Worm (Caenorhabditis elegans) whole organism, late embryonic: ENCODE measurements around the gene hsp-60.

Experiments
- eyg-1 ChIP-seq: sonication (generic microtip); optimal IDR thresholded peaks from 2 replicates; lab custom pipeline; 2016; ENCODE audit warnings: missing genotype, missing genetic modification characterization, missing compliant biosample characterization
- mec-3 ChIP-seq: sonication (generic microtip); optimal IDR thresholded peaks from 2 replicates; lab custom pipeline; 2016; ENCODE audit warnings: borderline replicate concordance, missing genetic modification characterization, missing compliant biosample characterization
- pha-4 ChIP-seq: fragments of 150-350 bp; optimal IDR thresholded peaks from 2 replicates; lab custom pipeline; 2018; ENCODE audit warnings: missing biosample characterization, missing genetic modification reagents, missing genetic modification characterization

DNA sequence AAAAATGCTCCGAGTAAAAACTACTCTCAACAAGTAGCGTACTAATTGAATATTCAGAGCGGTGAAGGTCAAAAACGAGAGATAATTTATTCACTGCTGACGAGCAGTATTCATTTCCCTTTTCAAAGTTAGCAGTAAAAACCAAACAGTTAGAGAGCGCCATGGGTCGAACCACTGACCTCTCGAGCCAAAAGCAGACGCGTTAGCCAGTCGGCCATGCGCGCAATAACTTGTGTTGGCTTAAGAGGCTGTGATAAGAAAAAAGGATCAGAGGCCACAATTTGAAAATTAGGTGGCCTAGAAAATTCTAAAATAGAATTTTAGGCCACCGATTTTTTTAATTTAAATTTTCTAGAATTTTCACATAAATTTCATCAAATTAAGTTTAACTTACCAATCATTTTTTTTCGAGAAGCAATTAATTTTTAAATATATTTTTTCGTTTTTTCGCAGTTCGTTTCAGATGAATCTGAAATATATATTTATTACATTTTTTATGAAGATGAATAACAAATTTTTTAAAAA lies 18.8 kb upstream of the hsp-60 start, which contains the start of gene sms-3:
- no peak for TF ChIP-seq pha-4
- no peak for TF ChIP-seq mec-3 (tag; lab: Kevin White, UChicago)
- no peak for TF ChIP-seq eyg-1 (tag; lab: Kevin White, UChicago)
